Worm (Caenorhabditis elegans) whole organism, L4 larva: Measurements from ENCODE around the gene gly-7.

ENCODE experiments used
- Y105C5A.15 ChIP-seq: fragments of 200-800 bp; sonication (Bioruptor generic); IDR thresholded peaks from 2 replicates; pipeline ENCODE4 v1.3.6; 2022; ENCODE audit warnings: missing genetic modification characterization, missing compliant biosample characterization
- aly-2 ChIP-seq: sonication (generic microtip); optimal IDR thresholded peaks from 2 replicates; lab custom pipeline; 2018; ENCODE audit warnings: missing biosample characterization, missing genetic modification characterization
- ama-1 ChIP-seq: fragments of 150-350 bp; optimal IDR thresholded peaks from 2 replicates; lab custom pipeline; 2014; ENCODE audit warnings: inconsistent platforms, mixed read lengths
- ces-1 ChIP-seq: fragments of 150-350 bp; sonication (generic microtip); optimal IDR thresholded peaks from 4 replicates; lab custom pipeline; 2014; ENCODE audit warnings: missing biosample characterization, missing genetic modification reagents, missing genetic modification characterization
- daf-8 ChIP-seq: fragments of 200-800 bp; sonication (Bioruptor generic); IDR thresholded peaks from 2 replicates; pipeline ENCODE4 v1.3.6; 2022; ENCODE audit warnings: missing genetic modification characterization, missing compliant biosample characterization
- dmd-8 ChIP-seq: fragments of 200-800 bp; sonication (Bioruptor generic); IDR thresholded peaks from 2 replicates; pipeline ENCODE4 v1.3.6; 2022; ENCODE audit warnings: missing genetic modification characterization, missing compliant biosample characterization
- fkh-10 ChIP-seq: fragments of 150-350 bp; optimal IDR thresholded peaks from 2 replicates; lab custom pipeline; 2014; ENCODE audit warnings: missing biosample characterization, missing genetic modification reagents, missing genetic modification characterization
- fos-1 ChIP-seq: fragments of 150-350 bp; optimal IDR thresholded peaks from 2 replicates; lab custom pipeline; 2014; ENCODE audit warnings: missing biosample characterization, missing genetic modification characterization
- hlh-30 ChIP-seq: sonication (generic microtip); optimal IDR thresholded peaks from 2 replicates; lab custom pipeline; 2017; ENCODE audit warnings: antibody characterized with exemption, mild to moderate bottlenecking, missing genetic modification characterization, missing compliant biosample characterization; ENCODE audit not compliant: insufficient read depth
- pha-4 ChIP-seq, 2 experiments: fragments of 150-350 bp in 1 of 2; fragments of 200-800 bp in 1 of 2; sonication (Bioruptor generic) in 1 of 2; IDR thresholded peaks in 1 of 2; optimal IDR thresholded peaks in 1 of 2; 2 replicates each; pipeline versions ENCODE4 v1.3.6 to Lab custom; 2014 to 2022; ENCODE audit warnings: missing genetic modification characterization in 2 of 2, missing genetic modification reagents in 2 of 2, missing biosample characterization in 1 of 2, missing compliant biosample characterization in 1 of 2
- pqm-1 ChIP-seq: sonication (generic microtip); optimal IDR thresholded peaks from 2 replicates; lab custom pipeline; 2017; ENCODE audit warnings: missing biosample characterization, missing genetic modification characterization
- skn-1 ChIP-seq: fragments of 150-350 bp; optimal IDR thresholded peaks from 2 replicates; lab custom pipeline; 2014; ENCODE audit warnings: missing biosample characterization, missing genetic modification characterization
- snpc-4 ChIP-seq: fragments of 150-350 bp; optimal IDR thresholded peaks from 2 replicates; lab custom pipeline; 2014; ENCODE audit warnings: missing biosample characterization, missing genetic modification characterization
- unc-62 ChIP-seq, 3 experiments: fragments of 150-350 bp in 1 of 3; sonication (generic microtip); optimal IDR thresholded peaks in 2 of 3; peaks in 1 of 3; 1 replicate in 1 of 3; 2 replicates in 2 of 3; lab custom pipeline; 2014 to 2017; ENCODE audit warnings: missing biosample characterization in 3 of 3, missing genetic modification characterization in 3 of 3, missing genetic modification reagents in 3 of 3, missing genotype in 1 of 3

- TF ChIP-seq daf-8 (no peak), snpc-4 (tag; lab: Kevin White, UChicago) (no peak), Y105C5A.15 (GFP tag; lab: Robert Waterston, UW) (no peak), aly-2 (tag; lab: Kevin White, UChicago) (no peak), unc-62 (GFP tag; optimal IDR thresholded peaks at IDR 0.05 in 1 of 2; lab: Kevin White, UChicago) (no peak), unc-62 (tag; optimal IDR thresholded peaks at IDR 0.05; lab: Kevin White, UChicago) (no peak), dmd-8 (GFP tag; lab: Robert Waterston, UW) (no peak), fkh-10 (GFP tag; lab: Kevin White, UChicago) (no peak), pha-4 (GFP tag; IDR thresholded peaks at IDR 0.05; lab: Robert Waterston, UW) (no peak), pha-4 (tag; optimal IDR thresholded peaks at IDR 0.05; lab: Kevin White, UChicago) (no peak), hlh-30 (tag; lab: Kevin White, UChicago) (no peak), pqm-1 (no peak), ama-1 (lab: Kevin White, UChicago) (no peak), ces-1 (GFP tag; lab: Kevin White, UChicago) (no peak), skn-1 (tag; lab: Kevin White, UChicago) (no peak), fos-1 (tag; lab: Kevin White, UChicago) (no peak)
Observed at ce11 chrV:1868025-1868424, 46.9 kb upstream of the gly-7 start.
